Worm (Caenorhabditis elegans) whole organism, mixed stage, embryonic: Measurements from ENCODE around the gene C56G3.2.

Experiments used
- M03D4.4 ChIP-seq: sonication (generic microtip); optimal IDR thresholded peaks from 2 replicates; lab custom pipeline; 2017; ENCODE audit warnings: mild to moderate bottlenecking, missing genetic modification characterization, missing compliant biosample characterization
- blmp-1 ChIP-seq: fragments of 150-350 bp; optimal IDR thresholded peaks from 2 replicates; lab custom pipeline; 2014; ENCODE audit warnings: missing biosample characterization, missing genetic modification characterization
- mab-5 ChIP-seq: fragments of 150-350 bp; optimal IDR thresholded peaks from 2 replicates; lab custom pipeline; 2014; ENCODE audit warnings: missing biosample characterization, missing genetic modification characterization
- nhr-76 ChIP-seq: sonication (generic microtip); optimal IDR thresholded peaks from 2 replicates; lab custom pipeline; 2017; ENCODE audit warnings: missing biosample characterization, missing genetic modification characterization
- snpc-4 ChIP-seq: fragments of 150-350 bp; optimal IDR thresholded peaks from 2 replicates; lab custom pipeline; 2014; ENCODE audit warnings: missing biosample characterization, missing genetic modification characterization

DNA sequence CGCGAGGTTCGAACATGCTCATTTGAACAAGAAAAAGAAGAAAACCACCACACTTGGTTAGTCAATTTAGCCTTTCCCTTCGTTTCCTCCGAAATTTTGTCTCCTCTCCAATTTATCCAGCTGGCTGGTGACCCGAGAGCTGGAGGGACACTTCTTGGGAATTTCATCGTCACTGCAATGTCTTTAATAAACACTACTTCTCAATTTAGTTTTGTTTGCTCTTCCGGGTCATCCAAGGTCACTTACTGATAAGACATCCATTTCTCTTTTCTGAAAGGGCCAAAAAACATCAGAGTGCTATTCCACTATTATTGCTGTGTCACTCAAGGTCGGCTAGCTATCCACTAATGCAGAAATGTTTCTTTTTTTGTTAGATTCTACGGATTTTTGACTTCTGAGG is 40.0 kb downstream of the C56G3.2 start, which contains the start of gene C10A4.3:
- no peak for TF ChIP-seq snpc-4
- TF ChIP-seq blmp-1 (tag; lab: Kevin White, UChicago), result no peak
- TF ChIP-seq nhr-76 (tag; lab: Kevin White, UChicago), result no peak
- no peak for TF ChIP-seq mab-5 (tag; lab: Kevin White, UChicago)
- no peak for TF ChIP-seq M03D4.4
